Worm (Caenorhabditis elegans) whole organism, young adult: ENCODE measurements around the gene ncam-1.

Source experiments
- F37B4.10 ChIP-seq: fragments of 200-800 bp; sonication (Bioruptor generic); IDR thresholded peaks from 2 replicates; pipeline ENCODE4 v1.3.6; 2022; ENCODE audit warnings: missing genetic modification characterization, missing compliant biosample characterization
- bed-1 ChIP-seq: fragments of 200-800 bp; sonication (Bioruptor generic); IDR thresholded peaks from 2 replicates; pipeline ENCODE4 v1.3.6; 2022; ENCODE audit warnings: missing genetic modification reagents, missing genetic modification characterization, missing compliant biosample characterization
- him-1 ChIP-seq: sonication (generic microtip); optimal IDR thresholded peaks from 2 replicates; lab custom pipeline; 2016; ENCODE audit warnings: missing genotype, missing genetic modification reagents, missing genetic modification characterization, missing compliant biosample characterization
- pha-4 ChIP-seq: fragments of 150-350 bp; sonication (generic microtip); optimal IDR thresholded peaks from 2 replicates; lab custom pipeline; 2014; ENCODE audit warnings: missing biosample characterization, missing genetic modification reagents, missing genetic modification characterization

DNA sequence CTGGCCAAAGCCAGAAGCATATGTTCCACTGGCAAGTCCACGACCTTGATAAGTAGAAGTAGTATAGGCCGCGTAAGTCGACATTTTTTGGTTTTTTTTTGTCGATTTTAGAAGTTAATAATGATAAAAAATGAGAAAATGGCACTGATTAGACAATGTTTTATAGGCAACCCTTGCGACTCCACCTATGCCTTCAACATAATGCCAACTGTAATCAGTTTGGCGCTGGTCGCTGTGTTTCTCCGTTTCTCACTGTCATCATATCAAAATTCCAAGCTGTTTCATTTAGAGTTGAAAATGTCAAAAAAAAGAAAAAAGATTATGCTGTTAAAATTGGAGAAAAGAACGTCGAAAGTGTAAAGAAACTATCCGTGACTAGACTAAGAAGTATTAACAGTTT lies 46.1 kb upstream of the ncam-1 start:
- TF ChIP-seq pha-4 (tag; lab: Kevin White, UChicago): no peak
- no peak for TF ChIP-seq him-1 (tag; lab: Kevin White, UChicago)
- no peak for TF ChIP-seq bed-1 (GFP tag; lab: Robert Waterston, UW)
- no peak for TF ChIP-seq F37B4.10 (GFP tag; lab: Robert Waterston, UW)
